Fruit fly (Drosophila melanogaster) S2 (cell line): ENCODE measurements around the gene Prx6a.

ENCODE experiments used
- CG8478 ChIP-seq: fragments of >200 bp; optimal IDR thresholded peaks from 2 replicates; lab custom pipeline; 2018
- CTCF ChIP-seq, 2 experiments: fragments of >200 bp; optimal IDR thresholded peaks; 2 replicates each; lab custom pipeline; 2018

- TF ChIP-seq CTCF (optimal IDR thresholded peaks at IDR 0.05; lab: Kevin White, UChicago), result no peak
- no peak for TF ChIP-seq CG8478 (lab: Kevin White, UChicago)
These were observed 16.3 kb upstream of the Prx6a start for dm6 chr2L:2894356-2894755.
